Worm (Caenorhabditis elegans): ENCODE data around the gene hrpk-2.
A peak's percentile ranks its signal among the peaks of the same experiment; 100 is the strongest.

The hrpk-2 gene

DNA sequence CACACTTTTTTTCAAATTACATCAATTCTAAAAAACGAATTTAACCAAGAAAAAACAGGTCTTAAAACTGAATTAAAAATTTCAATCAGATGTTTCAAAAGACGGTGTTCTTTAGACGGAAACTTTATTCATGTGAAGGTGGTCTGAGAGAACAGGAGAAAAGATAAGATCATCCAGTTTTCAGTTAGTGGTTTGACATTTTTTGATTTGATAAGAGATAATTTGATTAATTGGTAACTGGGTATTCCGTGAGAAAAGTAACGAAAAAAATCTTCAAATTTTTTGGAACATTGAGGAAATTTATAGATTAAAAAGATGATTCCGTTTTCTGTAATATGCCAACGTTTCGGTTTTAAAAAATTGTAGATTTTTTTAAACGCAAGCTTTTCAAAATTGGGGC lies 49.6 kb downstream of the hrpk-2 start (continued):
- TF ChIP-seq blmp-1 (tag; optimal IDR thresholded peaks at IDR 0.05) (peak; percentile 35), skn-1 (tag; optimal IDR thresholded peaks at IDR 0.05) (no peak)

DNA sequence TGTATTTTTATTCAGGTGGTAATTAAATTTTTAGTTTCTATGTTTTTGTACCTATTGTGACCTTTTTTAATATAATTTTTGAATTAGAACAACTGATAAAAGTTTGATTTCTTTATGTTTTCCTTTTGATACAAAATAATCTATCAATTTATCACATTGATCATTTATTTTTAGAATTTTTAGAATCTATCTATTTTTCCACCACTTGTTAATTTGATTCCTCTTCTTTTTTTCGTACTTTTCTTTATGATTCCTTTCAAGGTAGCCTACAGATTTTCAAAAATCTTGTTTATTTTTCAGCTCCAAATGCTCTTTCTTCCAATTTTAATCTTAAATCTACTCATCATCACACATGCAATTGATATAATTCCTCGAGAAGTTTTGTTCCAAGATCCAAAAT lies 51.0 kb downstream of the hrpk-2 start, which contains the start of gene dpf-6:
Gene dpf-6 (plus strand): TSS at position 301 of the 400 bp plus-strand sequence.
- TF ChIP-seq nhr-71 (tag; optimal IDR thresholded peaks at IDR 0.05) (no peak), nhr-76 (tag; optimal IDR thresholded peaks at IDR 0.05) (no peak), mdl-1 (tag; optimal IDR thresholded peaks at IDR 0.05) (no peak), sup-37 (GFP tag; optimal IDR thresholded peaks at IDR 0.05) (no peak), sptf-1 (tag; optimal IDR thresholded peaks at IDR 0.05) (no peak), nhr-85 (tag) (no peak), xbp-1 (tag; optimal IDR thresholded peaks at IDR 0.05) (no peak), snu-23 (GFP tag; optimal IDR thresholded peaks at IDR 0.05) (no peak), unc-86 (tag; optimal IDR thresholded peaks at IDR 0.05) (no peak), jun-1 (tag; optimal IDR thresholded peaks at IDR 0.05) (no peak), hpl-2 (GFP tag; optimal IDR thresholded peaks at IDR 0.05) (no peak), nhr-28 (tag; optimal IDR thresholded peaks at IDR 0.05) (no peak), ceh-8 (GFP tag; optimal IDR thresholded peaks at IDR 0.05) (no peak), dpl-1 (GFP tag; optimal IDR thresholded peaks at IDR 0.05) (no peak), lir-3 (tag; optimal IDR thresholded peaks at IDR 0.05; ENCODE audit: poor library complexity) (no peak), lin-13 (GFP tag; optimal IDR thresholded peaks at IDR 0.05) (no peak), ets-5 (GFP tag; IDR thresholded peaks at IDR 0.05) (no peak), snpc-4 (tag; optimal IDR thresholded peaks at IDR 0.05) (no peak), C04F5.9 (tag; optimal IDR thresholded peaks at IDR 0.05) (no peak), ztf-11 (tag; optimal IDR thresholded peaks at IDR 0.05) (no peak)
